Worm (Caenorhabditis elegans): ENCODE results near the gene fcmt-1.

Gene fcmt-1

DNA sequence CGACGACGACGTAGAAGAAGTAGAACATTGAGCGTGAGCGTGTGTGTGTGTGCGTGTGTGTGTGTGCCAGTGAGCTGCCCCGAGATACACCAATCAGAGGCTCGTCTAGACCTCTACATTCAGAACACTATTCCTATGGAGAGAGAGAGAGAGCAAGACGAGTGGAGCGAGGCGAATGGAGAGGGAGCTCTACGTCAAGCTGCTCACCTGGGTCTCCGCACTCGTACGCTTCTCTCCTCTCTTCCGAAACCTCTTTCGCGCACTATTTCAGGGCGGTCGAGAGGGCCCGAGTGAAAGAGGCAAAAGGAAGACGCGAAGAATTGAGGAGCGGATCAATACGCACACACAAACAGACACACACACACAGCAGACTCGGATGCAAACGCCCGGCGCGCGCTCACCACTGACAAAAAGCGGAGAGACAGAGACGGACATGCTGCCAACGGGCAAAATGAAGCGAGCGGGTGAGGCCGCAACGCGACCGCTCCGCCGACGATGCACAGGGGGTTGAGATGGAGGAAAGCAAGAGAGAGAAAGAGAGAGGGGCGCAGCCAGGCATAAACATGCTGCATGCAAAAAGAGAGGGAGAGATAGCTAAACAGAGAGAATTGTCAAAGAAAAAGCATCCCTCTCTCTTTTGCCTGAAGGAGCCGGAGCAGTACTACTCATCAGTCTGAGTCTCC is 40.3 kb upstream of the fcmt-1 start:
- TF ChIP-seq lin-13 (GFP tag; optimal IDR thresholded peaks at IDR 0.05) (peak; percentile 37), zag-1 (tag; optimal IDR thresholded peaks at IDR 0.05) (peak; percentile 81), unc-62 (GFP tag; optimal IDR thresholded peaks at IDR 0.05) (no peak), nhr-23 (tag; optimal IDR thresholded peaks at IDR 0.05) (no peak), sma-3 (GFP tag; optimal IDR thresholded peaks at IDR 0.05) (peak; percentile 65), nhr-237 (tag; optimal IDR thresholded peaks at IDR 0.05) (no peak), ZK546.5 (tag; optimal IDR thresholded peaks at IDR 0.05) (peak; percentile 7), peb-1 (tag; optimal IDR thresholded peaks at IDR 0.05) (no peak), nhr-10 (tag; optimal IDR thresholded peaks at IDR 0.05) (no peak), lin-11 (tag; optimal IDR thresholded peaks at IDR 0.05) (no peak), egl-27 (tag; optimal IDR thresholded peaks at IDR 0.05) (peak; percentile 51), ama-1 (optimal IDR thresholded peaks at IDR 0.05) (no peak), ztf-4 (tag; optimal IDR thresholded peaks at IDR 0.05) (peak; percentile 57), unc-39 (tag; optimal IDR thresholded peaks at IDR 0.05) (no peak), aly-2 (tag; optimal IDR thresholded peaks at IDR 0.05) (no peak), nhr-6 (tag; optimal IDR thresholded peaks at IDR 0.05) (peak; percentile 64), nhr-11 (tag; optimal IDR thresholded peaks at IDR 0.05) (no peak), nhr-129 (tag; optimal IDR thresholded peaks at IDR 0.05) (peak; percentile 85), ztf-11 (tag; optimal IDR thresholded peaks at IDR 0.05) (peak; percentile 6), elt-3 (tag; optimal IDR thresholded peaks at IDR 0.05) (no peak), crh-2 (tag; optimal IDR thresholded peaks at IDR 0.05) (peak; percentile 80), C34F6.9 (tag; optimal IDR thresholded peaks at IDR 0.05) (peak; percentile 68), lsy-2 (tag; optimal IDR thresholded peaks at IDR 0.05) (peak; percentile 40 to 75), blmp-1 (tag; optimal IDR thresholded peaks at IDR 0.05; ENCODE audit: insufficient read depth) (no peak), dmd-4 (tag; optimal IDR thresholded peaks at IDR 0.05) (no peak), sma-9 (GFP tag; optimal IDR thresholded peaks at IDR 0.05) (peak; percentile 65), sma-9 (tag; optimal IDR thresholded peaks at IDR 0.05) (no peak), F13H6.1 (tag; optimal IDR thresholded peaks at IDR 0.05) (peak; percentile 96), R02D3.7 (tag; optimal IDR thresholded peaks at IDR 0.05) (no peak), elt-1 (tag; optimal IDR thresholded peaks at IDR 0.05) (no peak), mdl-1 (tag; optimal IDR thresholded peaks at IDR 0.05) (peak; percentile 68 to 69), nhr-12 (tag; optimal IDR thresholded peaks at IDR 0.05) (no peak), nhr-21 (tag; optimal IDR thresholded peaks at IDR 0.05) (no peak), mab-5 (tag; optimal IDR thresholded peaks at IDR 0.05) (peak; percentile 71), nhr-25 (tag; optimal IDR thresholded peaks at IDR 0.05) (peak; percentile 65), ztf-1 (GFP tag; conservative IDR thresholded peaks at IDR 0.05) (no peak), ceh-16 (tag; optimal IDR thresholded peaks at IDR 0.05) (peak; percentile 53), lin-39 (tag; optimal IDR thresholded peaks at IDR 0.05) (peak; percentile 73), fos-1 (tag; optimal IDR thresholded peaks at IDR 0.05) (peak; percentile 48), gmeb-1 (tag; optimal IDR thresholded peaks at IDR 0.05) (peak; percentile 45), alr-1 (tag; optimal IDR thresholded peaks at IDR 0.05) (no peak), nhr-77 (tag; optimal IDR thresholded peaks at IDR 0.05) (peak; percentile 19), snpc-4 (tag; optimal IDR thresholded peaks at IDR 0.05) (no peak), unc-55 (GFP tag; optimal IDR thresholded peaks at IDR 0.05) (peak; percentile 80), ceh-82 (tag; optimal IDR thresholded peaks at IDR 0.05) (peak; percentile 81), mbf-1 (tag; optimal IDR thresholded peaks at IDR 0.05) (no peak), sem-4 (tag; optimal IDR thresholded peaks at IDR 0.05) (peak; percentile 4), Y55F3AM.14 (GFP tag; optimal IDR thresholded peaks at IDR 0.05) (peak; percentile 44), skn-1 (tag; optimal IDR thresholded peaks at IDR 0.05) (no peak)
